Fruit fly (Drosophila melanogaster): ENCODE results near the gene CG14551.

dm6 chr3R:26011542-26011941 lies 51.3 kb downstream of the CG14551 start:
- TF ChIP-seq cnc (optimal IDR thresholded peaks at IDR 0.05) (no peak), CG5204 (GFP tag; optimal IDR thresholded peaks at IDR 0.05) (no peak), pad (GFP tag; optimal IDR thresholded peaks at IDR 0.05) (no peak), CG7101 (tag; optimal IDR thresholded peaks at IDR 0.05) (no peak), kay (GFP tag; ENCODE audit: borderline replicate concordance) (no peak), Clk (GFP tag; optimal IDR thresholded peaks at IDR 0.05) (no peak), ovo (GFP tag; optimal IDR thresholded peaks at IDR 0.05) (no peak), toe (GFP tag; optimal IDR thresholded peaks at IDR 0.05) (no peak), CG11617 (GFP tag; optimal IDR thresholded peaks at IDR 0.05) (no peak), Crg-1 (GFP tag; optimal IDR thresholded peaks at IDR 0.05) (no peak), CG1620 (GFP tag; optimal IDR thresholded peaks at IDR 0.05) (no peak), cic (GFP tag; optimal IDR thresholded peaks at IDR 0.05) (no peak)

Data from whole organism, adult.